Fruit fly (Drosophila melanogaster) Kc167 (cell line): ENCODE data around the gene CG9119.

ENCODE experiments used
- Myc ChIP-seq: fragments of >200 bp; optimal IDR thresholded peaks from 2 replicates; lab custom pipeline; 2017; ENCODE audit warnings: missing external identifiers
- h ChIP-seq: fragments of >200 bp; optimal IDR thresholded peaks from 3 replicates; lab custom pipeline; 2018; ENCODE audit warnings: missing external identifiers
- psq ChIP-seq: fragments of >200 bp; optimal IDR thresholded peaks from 2 replicates; lab custom pipeline; 2017; ENCODE audit warnings: missing external identifiers
- ttk ChIP-seq: sonication (Bioruptor generic); optimal IDR thresholded peaks from 2 replicates; lab custom pipeline; 2017; ENCODE audit warnings: missing external identifiers

DNA sequence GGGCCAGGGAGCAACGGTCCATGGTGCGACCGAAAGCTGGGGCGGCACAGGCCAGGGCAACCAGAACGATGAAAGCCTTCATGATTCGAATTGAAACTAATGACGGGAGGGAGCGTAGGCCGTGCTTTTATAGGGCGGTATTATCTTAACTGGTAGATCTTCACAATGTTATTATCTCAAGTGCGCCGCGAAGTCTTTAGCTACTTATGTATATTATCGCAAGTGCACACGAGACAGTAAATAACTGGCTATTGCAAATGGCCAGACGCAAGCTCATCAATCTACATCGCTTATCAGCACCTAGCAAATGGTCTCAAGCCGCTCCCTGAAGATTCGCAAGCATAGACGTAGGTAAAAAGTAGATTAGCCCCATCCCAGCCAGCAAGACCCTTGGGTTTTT, 6.5 kb upstream of the CG9119 start, which contains the start of gene LysD:
- TF ChIP-seq psq (lab: Kevin White, UChicago) (no peak), Myc (lab: Kevin White, UChicago) (no peak), h (lab: Kevin White, UChicago) (no peak), ttk (lab: Kevin White, UChicago) (no peak)
